Fruit fly (Drosophila melanogaster): ENCODE results near the gene Hn.
A peak's percentile ranks its signal among the peaks of the same experiment; 100 is the strongest.

Hn gene

dm6 chr3L:7759835-7760780 lies at the start of gene Hn:
Gene Hn (plus strand): TSS chr3L:7760453.
- TF ChIP-seq CG9705 (GFP tag; optimal IDR thresholded peaks at IDR 0.05) (no peak), sv (GFP tag; optimal IDR thresholded peaks at IDR 0.05) (no peak), br (GFP tag; optimal IDR thresholded peaks at IDR 0.05) (peak; percentile 47), Hr83 (GFP tag; optimal IDR thresholded peaks at IDR 0.05; ENCODE audit: poor library complexity, severe bottlenecking) (no peak), OdsH (GFP tag; optimal IDR thresholded peaks at IDR 0.05) (no peak), Rel (GFP tag; optimal IDR thresholded peaks at IDR 0.05) (no peak), Rel (tag; optimal IDR thresholded peaks at IDR 0.05) (peak; percentile 74), foxo (GFP tag; optimal IDR thresholded peaks at IDR 0.05) (no peak)

- TF ChIP-seq Myc (optimal IDR thresholded peaks at IDR 0.05) (no peak), CrebA (GFP tag; optimal IDR thresholded peaks at IDR 0.05; ENCODE audit: borderline replicate concordance) (no peak), sv (GFP tag; optimal IDR thresholded peaks at IDR 0.05) (no peak), N (GFP tag; optimal IDR thresholded peaks at IDR 0.05) (no peak), CG32264 (GFP tag; optimal IDR thresholded peaks at IDR 0.05) (no peak), ey (GFP tag; optimal IDR thresholded peaks at IDR 0.05) (no peak), tai (GFP tag; optimal IDR thresholded peaks at IDR 0.05) (no peak), Dfd (GFP tag; optimal IDR thresholded peaks at IDR 0.05) (no peak), br (GFP tag; optimal IDR thresholded peaks at IDR 0.05) (no peak), foxo (GFP tag; optimal IDR thresholded peaks at IDR 0.05) (no peak), HLH106 (tag; optimal IDR thresholded peaks at IDR 0.05) (no peak)
Measured at dm6 chr3L:7713378-7713777, 46.9 kb upstream of the Hn start.

- TF ChIP-seq CG9705 (GFP tag; optimal IDR thresholded peaks at IDR 0.05): no peak
- TF ChIP-seq psq (GFP tag; optimal IDR thresholded peaks at IDR 0.05): no peak
- TF ChIP-seq ey (GFP tag; optimal IDR thresholded peaks at IDR 0.05): no peak
- TF ChIP-seq GATAd (GFP tag; optimal IDR thresholded peaks at IDR 0.05): no peak
- no peak for TF ChIP-seq OdsH (GFP tag; optimal IDR thresholded peaks at IDR 0.05)
- TF ChIP-seq HLH106 (tag; optimal IDR thresholded peaks at IDR 0.05): no peak
- no peak for TF ChIP-seq Dif (GFP tag; optimal IDR thresholded peaks at IDR 0.05; ENCODE audit: partially characterized antibody)
- TF ChIP-seq fru (GFP tag; optimal IDR thresholded peaks at IDR 0.05): no peak
- no peak for TF ChIP-seq br (GFP tag; optimal IDR thresholded peaks at IDR 0.05)
- TF ChIP-seq foxo (GFP tag; optimal IDR thresholded peaks at IDR 0.05): no peak
Measured at dm6 chr3L:7714301-7714946, 45.8 kb upstream of the Hn start.

dm6 chr3L:7717863-7718560 lies 42.2 kb upstream of the Hn start, which contains the start of gene Ank2:
Gene Ank2 (minus strand): TSS chr3L:7718395.
- TF ChIP-seq foxo (GFP tag; optimal IDR thresholded peaks at IDR 0.05): no peak

- TF ChIP-seq CG9705 (GFP tag; optimal IDR thresholded peaks at IDR 0.05) (peak; percentile 88), pan (optimal IDR thresholded peaks at IDR 0.05) (peak; percentile 84), tai (GFP tag; optimal IDR thresholded peaks at IDR 0.05) (no peak), dmrt93B (GFP tag; optimal IDR thresholded peaks at IDR 0.05) (peak; percentile 96), Dfd (GFP tag; optimal IDR thresholded peaks at IDR 0.05) (no peak), psq (GFP tag; optimal IDR thresholded peaks at IDR 0.05) (peak; percentile 94), HLH106 (tag; optimal IDR thresholded peaks at IDR 0.05) (peak; percentile 97), Hnf4 (GFP tag; optimal IDR thresholded peaks at IDR 0.05) (peak; percentile 96), foxo (GFP tag; optimal IDR thresholded peaks at IDR 0.05) (peak; percentile 76 to 97), Mio (GFP tag; optimal IDR thresholded peaks at IDR 0.05) (peak; percentile 22), lola (GFP tag; optimal IDR thresholded peaks at IDR 0.05) (no peak), sv (GFP tag; optimal IDR thresholded peaks at IDR 0.05) (peak; percentile 88), Jra (GFP tag; optimal IDR thresholded peaks at IDR 0.05) (peak; percentile 43), N (GFP tag; optimal IDR thresholded peaks at IDR 0.05) (no peak), CG32264 (GFP tag; optimal IDR thresholded peaks at IDR 0.05) (peak; percentile 87), br (GFP tag; optimal IDR thresholded peaks at IDR 0.05) (peak; percentile 90), dsf (GFP tag; optimal IDR thresholded peaks at IDR 0.05; ENCODE audit: borderline replicate concordance) (peak; percentile 37), Hr78 (GFP tag; optimal IDR thresholded peaks at IDR 0.05) (no peak), h (GFP tag; optimal IDR thresholded peaks at IDR 0.05) (peak; percentile 96), ey (GFP tag; optimal IDR thresholded peaks at IDR 0.05) (peak; percentile 92), GATAd (GFP tag; optimal IDR thresholded peaks at IDR 0.05) (no peak), Rel (GFP tag; optimal IDR thresholded peaks at IDR 0.05) (peak; percentile 96), Rel (tag; optimal IDR thresholded peaks at IDR 0.05) (peak; percentile 64), dl (GFP tag; optimal IDR thresholded peaks at IDR 0.05; ENCODE audit: insufficient read depth in 1 of 2, partially characterized antibody in 2 of 2) (peak; percentile 22 to 44), usp (GFP tag; optimal IDR thresholded peaks at IDR 0.05) (no peak), Abd-B (GFP tag; optimal IDR thresholded peaks at IDR 0.05) (no peak), Vsx2 (GFP tag; optimal IDR thresholded peaks at IDR 0.05; ENCODE audit: partially characterized antibody) (no peak), fru (GFP tag; optimal IDR thresholded peaks at IDR 0.05) (peak; percentile 95)
Measured at dm6 chr3L:7718561-7719417, 41.5 kb upstream of the Hn start, which contains the start of gene Mcad. Gene Mcad (plus strand): TSS chr3L:7719350.

Measured in whole organism, wandering third instar larva.